Worm (Caenorhabditis elegans) whole organism, L1 larva: ENCODE data around the gene F53F8.6.
A peak's percentile ranks its signal among the peaks of the same experiment; 100 is the strongest.

ENCODE experiments used
- C04F5.9 ChIP-seq: sonication (generic microtip); optimal IDR thresholded peaks from 2 replicates; lab custom pipeline; 2016; ENCODE audit warnings: missing genetic modification characterization, missing compliant biosample characterization
- C34B4.2 ChIP-seq: sonication (generic microtip); optimal IDR thresholded peaks from 2 replicates; lab custom pipeline; 2017; ENCODE audit warnings: mild to moderate bottlenecking, missing genetic modification characterization, missing compliant biosample characterization
- F16B12.6 ChIP-seq: fragments of 150-350 bp; optimal IDR thresholded peaks from 2 replicates; lab custom pipeline; 2014; ENCODE audit warnings: missing biosample characterization, missing genetic modification characterization
- Y116A8C.19 ChIP-seq: sonication (generic microtip); optimal IDR thresholded peaks from 2 replicates; lab custom pipeline; 2016; ENCODE audit warnings: missing compliant biosample characterization, missing genetic modification characterization, borderline replicate concordance
- alr-1 ChIP-seq: fragments of 200-800 bp; sonication (Bioruptor generic); optimal IDR thresholded peaks from 2 replicates; lab custom pipeline; 2018; ENCODE audit warnings: borderline replicate concordance, mild to moderate bottlenecking, missing genetic modification characterization, missing compliant biosample characterization
- aly-2 ChIP-seq: fragments of 150-350 bp; optimal IDR thresholded peaks from 2 replicates; lab custom pipeline; 2014; ENCODE audit warnings: missing biosample characterization, missing genetic modification characterization
- blmp-1 ChIP-seq: fragments of 150-350 bp; optimal IDR thresholded peaks from 2 replicates; lab custom pipeline; 2014; ENCODE audit warnings: missing biosample characterization, missing genetic modification characterization
- ceh-63 ChIP-seq: fragments of 200-800 bp; sonication (Bioruptor generic); optimal IDR thresholded peaks from 2 replicates; lab custom pipeline; 2018; ENCODE audit warnings: mild to moderate bottlenecking, missing genetic modification characterization, missing compliant biosample characterization
- ceh-82 ChIP-seq, 3 experiments: fragments of 150-350 bp in 1 of 3; sonication (generic microtip) in 2 of 3; optimal IDR thresholded peaks; 2 replicates each; lab custom pipeline; 2014 to 2017; ENCODE audit warnings: missing biosample characterization in 3 of 3, missing genetic modification characterization in 3 of 3
- ceh-90 ChIP-seq: sonication (generic microtip); optimal IDR thresholded peaks from 2 replicates; lab custom pipeline; 2016; ENCODE audit warnings: missing genetic modification characterization, missing compliant biosample characterization
- dsc-1 ChIP-seq: sonication (generic microtip); optimal IDR thresholded peaks from 2 replicates; lab custom pipeline; 2016; ENCODE audit warnings: mild to moderate bottlenecking, missing genetic modification characterization, missing compliant biosample characterization
- efl-1 ChIP-seq, 4 experiments: fragments of 150-350 bp; optimal IDR thresholded peaks in 3 of 4; peaks in 1 of 4; 1 replicate in 1 of 4; 2 replicates in 3 of 4; lab custom pipeline; 2014; ENCODE audit warnings: missing biosample characterization in 2 of 4, missing genetic modification characterization in 2 of 4, missing genetic modification reagents in 2 of 4
- elt-2 ChIP-seq: sonication (generic microtip); optimal IDR thresholded peaks from 2 replicates; lab custom pipeline; 2016; ENCODE audit warnings: missing genetic modification characterization, mild to moderate bottlenecking, inconsistent platforms, missing compliant biosample characterization, missing genetic modification reagents
- ets-5 ChIP-seq: fragments of 200-800 bp; sonication (Bioruptor generic); IDR thresholded peaks from 2 replicates; pipeline ENCODE4 v1.3.6; 2022; ENCODE audit warnings: missing genetic modification characterization, missing compliant biosample characterization
- fkh-10 ChIP-seq: sonication (generic microtip); optimal IDR thresholded peaks from 2 replicates; lab custom pipeline; 2017; ENCODE audit warnings: missing biosample characterization, missing genetic modification reagents, missing genetic modification characterization
- fkh-8 ChIP-seq: sonication (generic microtip); optimal IDR thresholded peaks from 2 replicates; lab custom pipeline; 2016; ENCODE audit warnings: mild to moderate bottlenecking, missing genetic modification characterization, missing compliant biosample characterization
- fos-1 ChIP-seq: fragments of 150-350 bp; optimal IDR thresholded peaks from 2 replicates; lab custom pipeline; 2014; ENCODE audit warnings: missing biosample characterization, missing genetic modification characterization
- grh-1 ChIP-seq: fragments of 200-800 bp; sonication (Bioruptor generic); IDR thresholded peaks from 2 replicates; pipeline ENCODE4 v1.3.6; 2022; ENCODE audit warnings: missing genetic modification reagents, missing genetic modification characterization, missing compliant biosample characterization
- hlh-17 ChIP-seq: fragments of 200-800 bp; sonication (Bioruptor generic); optimal IDR thresholded peaks from 2 replicates; lab custom pipeline; 2018; ENCODE audit warnings: missing genetic modification characterization, mild to moderate bottlenecking, missing compliant biosample characterization, moderate library complexity, borderline replicate concordance
- hpl-2 ChIP-seq: fragments of 150-350 bp; optimal IDR thresholded peaks from 2 replicates; lab custom pipeline; 2014; ENCODE audit warnings: missing biosample characterization, missing genetic modification reagents, missing genetic modification characterization
- irx-1 ChIP-seq: sonication (generic microtip); optimal IDR thresholded peaks from 2 replicates; lab custom pipeline; 2016; ENCODE audit warnings: missing genetic modification characterization, missing compliant biosample characterization
- lin-15B ChIP-seq: fragments of 150-350 bp; sonication (generic microtip); optimal IDR thresholded peaks from 3 replicates; lab custom pipeline; 2014; ENCODE audit warnings: missing biosample characterization, missing genetic modification characterization
- lin-35 ChIP-seq, 2 experiments: fragments of 150-350 bp; optimal IDR thresholded peaks; 2 replicates each; lab custom pipeline; 2014; ENCODE audit warnings: missing biosample characterization in 2 of 2, missing genetic modification characterization in 2 of 2, missing genetic modification reagents in 2 of 2
- lin-39 ChIP-seq: fragments of 150-350 bp; optimal IDR thresholded peaks from 2 replicates; lab custom pipeline; 2014; ENCODE audit warnings: missing biosample characterization, missing genetic modification reagents, missing genetic modification characterization
- lir-3 ChIP-seq: sonication (generic microtip); optimal IDR thresholded peaks from 2 replicates; lab custom pipeline; 2016; ENCODE audit warnings: mild to moderate bottlenecking, missing genetic modification characterization, moderate library complexity, missing compliant biosample characterization; ENCODE audit not compliant: poor library complexity
- mab-9 ChIP-seq: fragments of 200-800 bp; sonication (Bioruptor generic); IDR thresholded peaks from 2 replicates; pipeline ENCODE4 v1.3.6; 2022; ENCODE audit warnings: missing genetic modification reagents, missing genetic modification characterization, missing compliant biosample characterization
- mdl-1 ChIP-seq, 2 experiments: fragments of 150-350 bp; optimal IDR thresholded peaks; 2 replicates each; lab custom pipeline; 2014 to 2017; ENCODE audit warnings: missing biosample characterization in 2 of 2, missing genetic modification characterization in 2 of 2, inconsistent platforms in 1 of 2
- mef-2 ChIP-seq: fragments of 150-350 bp; optimal IDR thresholded peaks from 2 replicates; lab custom pipeline; 2014; ENCODE audit warnings: missing biosample characterization, missing genetic modification characterization
- mep-1 ChIP-seq: fragments of 150-350 bp; optimal IDR thresholded peaks from 2 replicates; lab custom pipeline; 2014; ENCODE audit warnings: missing biosample characterization, missing genetic modification characterization
- nhr-19 ChIP-seq: fragments of 200-800 bp; sonication (Bioruptor generic); conservative IDR thresholded peaks from 2 replicates; pipeline ENCODE4 v1.3.6; 2022; ENCODE audit warnings: missing genetic modification characterization, missing compliant biosample characterization
- nhr-20 ChIP-seq: sonication (generic microtip); optimal IDR thresholded peaks from 2 replicates; lab custom pipeline; 2016; ENCODE audit warnings: mild to moderate bottlenecking, missing genetic modification characterization, missing compliant biosample characterization
- nhr-237 ChIP-seq: fragments of 150-350 bp; optimal IDR thresholded peaks from 2 replicates; lab custom pipeline; 2014; ENCODE audit warnings: missing biosample characterization, missing genetic modification characterization
- nhr-47 ChIP-seq: sonication (generic microtip); optimal IDR thresholded peaks from 2 replicates; lab custom pipeline; 2016; ENCODE audit warnings: mild to moderate bottlenecking, missing genetic modification characterization, moderate library complexity, missing compliant biosample characterization
- nhr-71 ChIP-seq: sonication (generic microtip); optimal IDR thresholded peaks from 2 replicates; lab custom pipeline; 2016; ENCODE audit warnings: mild to moderate bottlenecking, missing genetic modification characterization, moderate library complexity, missing compliant biosample characterization
- nhr-84 ChIP-seq: sonication (generic microtip); optimal IDR thresholded peaks from 2 replicates; lab custom pipeline; 2017; ENCODE audit warnings: missing biosample characterization, missing genetic modification characterization
- nhr-85 ChIP-seq: sonication (generic microtip); peaks from one replicate; lab custom pipeline; 2016; ENCODE audit warnings: missing genetic modification characterization, inconsistent platforms, missing compliant biosample characterization
- nhr-90 ChIP-seq: sonication (generic microtip); optimal IDR thresholded peaks from 2 replicates; lab custom pipeline; 2016; ENCODE audit warnings: mild to moderate bottlenecking, missing genetic modification characterization, missing compliant biosample characterization; ENCODE audit not compliant: poor library complexity
- pag-3 ChIP-seq: sonication (generic microtip); optimal IDR thresholded peaks from 2 replicates; lab custom pipeline; 2017; ENCODE audit warnings: missing genetic modification characterization, mild to moderate bottlenecking, missing compliant biosample characterization, antibody characterized with exemption, borderline replicate concordance; ENCODE audit not compliant: insufficient read depth
- pax-3 ChIP-seq: fragments of 200-800 bp; sonication (Bioruptor generic); optimal IDR thresholded peaks from 2 replicates; lab custom pipeline; 2018; ENCODE audit warnings: mild to moderate bottlenecking, missing genetic modification characterization, moderate library complexity, missing compliant biosample characterization
- pqm-1 ChIP-seq: sonication (generic microtip); optimal IDR thresholded peaks from 3 replicates; lab custom pipeline; 2017; ENCODE audit warnings: missing biosample characterization, missing genetic modification characterization
- rnt-1 ChIP-seq: sonication (generic microtip); optimal IDR thresholded peaks from 2 replicates; lab custom pipeline; 2016; ENCODE audit warnings: mild to moderate bottlenecking, missing genetic modification characterization, moderate library complexity, missing compliant biosample characterization
- snpc-4 ChIP-seq: fragments of 150-350 bp; optimal IDR thresholded peaks from 2 replicates; lab custom pipeline; 2014; ENCODE audit warnings: missing biosample characterization, missing genetic modification characterization
- sox-4 ChIP-seq: sonication (generic microtip); optimal IDR thresholded peaks from 2 replicates; lab custom pipeline; 2016; ENCODE audit warnings: missing genetic modification characterization, missing compliant biosample characterization
- sptf-1 ChIP-seq: fragments of 150-350 bp; optimal IDR thresholded peaks from 2 replicates; lab custom pipeline; 2014; ENCODE audit warnings: missing biosample characterization, missing genetic modification characterization
- swsn-7 ChIP-seq: sonication (generic microtip); optimal IDR thresholded peaks from 2 replicates; lab custom pipeline; 2016; ENCODE audit warnings: missing genetic modification characterization, missing compliant biosample characterization
- tlp-1 ChIP-seq: fragments of 150-350 bp; optimal IDR thresholded peaks from 2 replicates; lab custom pipeline; 2014; ENCODE audit warnings: missing biosample characterization, missing genetic modification characterization
- unc-130 ChIP-seq: fragments of 150-350 bp; optimal IDR thresholded peaks from 2 replicates; lab custom pipeline; 2017; ENCODE audit warnings: missing biosample characterization, missing genetic modification characterization, inconsistent platforms
- unc-30 ChIP-seq: sonication (generic microtip); optimal IDR thresholded peaks from 2 replicates; lab custom pipeline; 2017; ENCODE audit warnings: missing biosample characterization, missing genetic modification characterization
- unc-62 ChIP-seq: fragments of 150-350 bp; optimal IDR thresholded peaks from 2 replicates; lab custom pipeline; 2014; ENCODE audit warnings: missing biosample characterization, missing genetic modification reagents, missing genetic modification characterization
- unc-86 ChIP-seq: sonication (generic microtip); optimal IDR thresholded peaks from 2 replicates; lab custom pipeline; 2016; ENCODE audit warnings: missing genetic modification characterization, missing compliant biosample characterization
- unc-98 ChIP-seq: fragments of 200-800 bp; sonication (Bioruptor generic); IDR thresholded peaks from 2 replicates; pipeline ENCODE4 v1.3.6; 2022; ENCODE audit warnings: missing genetic modification characterization, missing compliant biosample characterization
- ztf-11 ChIP-seq, 2 experiments: sonication (generic microtip); optimal IDR thresholded peaks; 2 replicates each; lab custom pipeline; 2016 to 2017; ENCODE audit warnings: missing genetic modification characterization in 2 of 2, missing biosample characterization in 1 of 2, missing compliant biosample characterization in 1 of 2

Gene F53F8.6

ce11 chrV:20711733-20712132, 7.7 kb downstream of the F53F8.6 start:
- TF ChIP-seq irx-1 (tag; lab: Kevin White, UChicago) (peak; percentile 28), hpl-2 (GFP tag; lab: Kevin White, UChicago) (no peak), nhr-85 (tag; lab: Kevin White, UChicago) (peak; percentile 24), Y116A8C.19 (no peak), elt-2 (tag; lab: Kevin White, UChicago) (no peak), grh-1 (GFP tag; lab: Robert Waterston, UW) (no peak), pqm-1 (tag; lab: Kevin White, UChicago) (no peak), alr-1 (tag; lab: Kevin White, UChicago) (no peak), mdl-1 (tag; optimal IDR thresholded peaks at IDR 0.05; lab: Kevin White, UChicago) (peak in 1 of 2 experiments; percentile 49), snpc-4 (no peak), dsc-1 (tag; lab: Kevin White, UChicago) (peak; percentile 89), unc-62 (GFP tag; lab: Kevin White, UChicago) (no peak), tlp-1 (tag; lab: Kevin White, UChicago) (no peak), C34B4.2 (tag; lab: Kevin White, UChicago) (no peak), mab-9 (GFP tag; lab: Robert Waterston, UW) (no peak), nhr-71 (tag; lab: Kevin White, UChicago) (peak; percentile 78), F16B12.6 (tag; lab: Kevin White, UChicago) (no peak), mef-2 (tag; lab: Kevin White, UChicago) (peak; percentile 31), C04F5.9 (tag; lab: Kevin White, UChicago) (no peak), fkh-8 (tag; lab: Kevin White, UChicago) (no peak), pax-3 (no peak), fkh-10 (no peak), nhr-19 (peak; percentile 53), ceh-90 (tag; lab: Kevin White, UChicago) (no peak), fos-1 (no peak), blmp-1 (tag; lab: Kevin White, UChicago) (peak; percentile 1), unc-86 (no peak), nhr-47 (tag; lab: Kevin White, UChicago) (peak; percentile 32), lin-35 (GFP tag; optimal IDR thresholded peaks at IDR 0.05; lab: Kevin White, UChicago) (peak in 1 of 2 experiments; percentile 20), ets-5 (no peak), lir-3 (tag; lab: Kevin White, UChicago) (peak; percentile 30), pag-3 (tag; lab: Kevin White, UChicago) (no peak), unc-130 (tag; lab: Kevin White, UChicago) (peak; percentile 53), aly-2 (tag; lab: Kevin White, UChicago) (peak; percentile 4), unc-30 (tag; lab: Kevin White, UChicago) (no peak), swsn-7 (tag; lab: Kevin White, UChicago) (peak; percentile 54), nhr-237 (tag; lab: Kevin White, UChicago) (no peak), unc-98 (GFP tag; lab: Robert Waterston, UW) (no peak), rnt-1 (tag; lab: Kevin White, UChicago) (peak; percentile 66), ceh-63 (no peak), ztf-11 (tag; optimal IDR thresholded peaks at IDR 0.05; lab: Kevin White, UChicago) (no peak), ceh-82 (tag; optimal IDR thresholded peaks at IDR 0.05; lab: Kevin White, UChicago) (peak in 1 of 3 experiments; percentile 60), lin-15B (tag; lab: Kevin White, UChicago) (no peak), lin-39 (tag; lab: Kevin White, UChicago) (peak; percentile 22), efl-1 (optimal IDR thresholded peaks at IDR 0.05; lab: Kevin White, UChicago) (peak in 1 of 2 experiments; percentile 17), efl-1 (GFP tag; optimal IDR thresholded peaks at IDR 0.05 in 1 of 2; lab: Kevin White, UChicago) (peak in 1 of 2 experiments; percentile 80), sptf-1 (tag; lab: Kevin White, UChicago) (no peak), hlh-17 (GFP tag; lab: Kevin White, UChicago) (no peak), mep-1 (tag; lab: Kevin White, UChicago) (peak; percentile 58), nhr-90 (no peak), nhr-84 (tag; lab: Kevin White, UChicago) (no peak), nhr-20 (tag; lab: Kevin White, UChicago) (peak; percentile 30), sox-4 (tag; lab: Kevin White, UChicago) (no peak)
